Worm (Caenorhabditis elegans) whole organism, mixed stage, embryonic: ENCODE measurements around the gene nas-10.

Experiments used
- M03D4.4 ChIP-seq: sonication (generic microtip); optimal IDR thresholded peaks from 2 replicates; lab custom pipeline; 2017; ENCODE audit warnings: mild to moderate bottlenecking, missing genetic modification characterization, missing compliant biosample characterization
- bed-3 ChIP-seq: fragments of 200-800 bp; sonication (Bioruptor generic); optimal IDR thresholded peaks from 3 replicates; lab custom pipeline; 2018; ENCODE audit warnings: mild to moderate bottlenecking, missing genetic modification characterization, moderate library complexity, missing compliant biosample characterization
- blmp-1 ChIP-seq: fragments of 150-350 bp; optimal IDR thresholded peaks from 2 replicates; lab custom pipeline; 2014; ENCODE audit warnings: missing biosample characterization, missing genetic modification characterization
- ceh-39 ChIP-seq: fragments of 150-350 bp; optimal IDR thresholded peaks from 2 replicates; lab custom pipeline; 2014; ENCODE audit warnings: missing biosample characterization, missing genetic modification characterization
- ceh-43 ChIP-seq: fragments of 200-800 bp; sonication (Bioruptor generic); optimal IDR thresholded peaks from 2 replicates; lab custom pipeline; 2018; ENCODE audit warnings: mild to moderate bottlenecking, missing genetic modification characterization, moderate library complexity, missing compliant biosample characterization
- ceh-83 ChIP-seq: fragments of 200-800 bp; sonication (Bioruptor generic); optimal IDR thresholded peaks from 2 replicates; lab custom pipeline; 2018; ENCODE audit warnings: mild to moderate bottlenecking, missing genetic modification characterization, missing compliant biosample characterization
- ces-1 ChIP-seq: fragments of 150-350 bp; optimal IDR thresholded peaks from 2 replicates; lab custom pipeline; 2014; ENCODE audit warnings: missing biosample characterization, missing genetic modification reagents, missing genetic modification characterization
- cnd-1 ChIP-seq: fragments of 200-800 bp; sonication (Bioruptor generic); optimal IDR thresholded peaks from 2 replicates; lab custom pipeline; 2018; ENCODE audit warnings: mild to moderate bottlenecking, missing genetic modification characterization, missing compliant biosample characterization
- drap-1 ChIP-seq: fragments of 200-800 bp; sonication (Bioruptor generic); optimal IDR thresholded peaks from 3 replicates; lab custom pipeline; 2018; ENCODE audit warnings: mild to moderate bottlenecking, missing genetic modification characterization, missing compliant biosample characterization
- elt-1 ChIP-seq: sonication (generic microtip); optimal IDR thresholded peaks from 2 replicates; lab custom pipeline; 2017; ENCODE audit warnings: missing genetic modification characterization, mild to moderate bottlenecking, missing compliant biosample characterization, antibody characterized with exemption, moderate library complexity, borderline replicate concordance; ENCODE audit not compliant: insufficient read depth
- flh-1 ChIP-seq: fragments of 200-800 bp; sonication (Bioruptor generic); optimal IDR thresholded peaks from 2 replicates; lab custom pipeline; 2018; ENCODE audit warnings: mild to moderate bottlenecking, missing genetic modification characterization, moderate library complexity, missing compliant biosample characterization
- ham-2 ChIP-seq: fragments of 200-800 bp; sonication (Bioruptor generic); optimal IDR thresholded peaks from 2 replicates; lab custom pipeline; 2018; ENCODE audit warnings: mild to moderate bottlenecking, missing genetic modification characterization, missing compliant biosample characterization
- hlh-1 ChIP-seq: fragments of 150-350 bp; optimal IDR thresholded peaks from 2 replicates; lab custom pipeline; 2014; ENCODE audit warnings: missing biosample characterization, missing genetic modification reagents, missing genetic modification characterization
- lin-32 ChIP-seq: fragments of 200-800 bp; sonication (Bioruptor generic); optimal IDR thresholded peaks from 2 replicates; lab custom pipeline; 2018; ENCODE audit warnings: mild to moderate bottlenecking, missing genetic modification characterization, missing compliant biosample characterization
- lsy-2 ChIP-seq: fragments of 150-350 bp; optimal IDR thresholded peaks from 2 replicates; lab custom pipeline; 2014; ENCODE audit warnings: missing biosample characterization, missing genetic modification characterization
- mab-5 ChIP-seq: fragments of 150-350 bp; optimal IDR thresholded peaks from 2 replicates; lab custom pipeline; 2014; ENCODE audit warnings: missing biosample characterization, missing genetic modification characterization
- nhr-2 ChIP-seq: fragments of 150-350 bp; optimal IDR thresholded peaks from 2 replicates; lab custom pipeline; 2014; ENCODE audit warnings: missing biosample characterization, missing genetic modification characterization
- nhr-237 ChIP-seq: fragments of 150-350 bp; optimal IDR thresholded peaks from 2 replicates; lab custom pipeline; 2014; ENCODE audit warnings: missing biosample characterization, missing genetic modification characterization
- nhr-76 ChIP-seq: sonication (generic microtip); optimal IDR thresholded peaks from 2 replicates; lab custom pipeline; 2017; ENCODE audit warnings: missing biosample characterization, missing genetic modification characterization
- pha-4 ChIP-seq: fragments of 150-350 bp; optimal IDR thresholded peaks from 2 replicates; lab custom pipeline; 2018; ENCODE audit warnings: missing biosample characterization, missing genetic modification reagents, missing genetic modification characterization
- sem-2 ChIP-seq: fragments of 200-800 bp; sonication (Bioruptor generic); optimal IDR thresholded peaks from 2 replicates; lab custom pipeline; 2018; ENCODE audit warnings: mild to moderate bottlenecking, missing genetic modification characterization, missing compliant biosample characterization
- snpc-4 ChIP-seq: fragments of 150-350 bp; optimal IDR thresholded peaks from 2 replicates; lab custom pipeline; 2014; ENCODE audit warnings: missing biosample characterization, missing genetic modification characterization
- sptf-1 ChIP-seq: sonication (generic microtip); optimal IDR thresholded peaks from 2 replicates; lab custom pipeline; 2017; ENCODE audit warnings: mild to moderate bottlenecking, missing genetic modification characterization, moderate library complexity, missing compliant biosample characterization
- tbx-8 ChIP-seq: fragments of 200-800 bp; sonication (Bioruptor generic); optimal IDR thresholded peaks from 2 replicates; lab custom pipeline; 2018; ENCODE audit warnings: mild to moderate bottlenecking, missing genetic modification characterization, moderate library complexity, missing compliant biosample characterization
- unc-120 ChIP-seq: sonication (generic microtip); optimal IDR thresholded peaks from 2 replicates; lab custom pipeline; 2017; ENCODE audit warnings: missing genetic modification characterization, missing compliant biosample characterization; ENCODE audit not compliant: poor library complexity, severe bottlenecking
- unc-39 ChIP-seq: fragments of 150-350 bp; optimal IDR thresholded peaks from 2 replicates; lab custom pipeline; 2014; ENCODE audit warnings: missing biosample characterization, missing genetic modification characterization
- unc-62 ChIP-seq: fragments of 150-350 bp; optimal IDR thresholded peaks from 2 replicates; lab custom pipeline; 2014; ENCODE audit warnings: missing biosample characterization, missing genetic modification reagents, missing genetic modification characterization
- zip-8 ChIP-seq: fragments of 150-350 bp; optimal IDR thresholded peaks from 2 replicates; lab custom pipeline; 2014; ENCODE audit warnings: missing biosample characterization, missing genetic modification characterization
- ztf-11 ChIP-seq: fragments of 150-350 bp; optimal IDR thresholded peaks from 2 replicates; lab custom pipeline; 2014; ENCODE audit warnings: missing biosample characterization, missing genetic modification characterization

Gene nas-10

ce11 chrX:10941255-10941654, 22.0 kb downstream of the nas-10 start, which contains the start of gene pho-7:
Gene pho-7, minus strand, starts transcription at chrX:10941355.
- TF ChIP-seq pha-4 (tag; lab: Kevin White, UChicago) (no peak), flh-1 (no peak), sptf-1 (tag; lab: Kevin White, UChicago) (no peak), lin-32 (no peak), unc-39 (tag; lab: Kevin White, UChicago) (no peak), nhr-76 (tag; lab: Kevin White, UChicago) (no peak), nhr-2 (no peak), elt-1 (tag; lab: Kevin White, UChicago) (no peak), ceh-43 (no peak), hlh-1 (tag; lab: Kevin White, UChicago) (no peak)

ce11 chrX:10933308-10934014, 29.8 kb downstream of the nas-10 start:
- TF ChIP-seq blmp-1 (tag; lab: Kevin White, UChicago) (no peak), snpc-4 (tag; lab: Kevin White, UChicago) (no peak), ces-1 (GFP tag; lab: Kevin White, UChicago) (peak; percentile 79)

ce11 chrX:10932087-10932486, 31.2 kb downstream of the nas-10 start:
- peak; percentile 86 for TF ChIP-seq nhr-2
- no peak for TF ChIP-seq ztf-11 (tag; lab: Kevin White, UChicago)
- peak; percentile 66 for TF ChIP-seq unc-62
- peak; percentile 88 for TF ChIP-seq zip-8
- TF ChIP-seq elt-1 (tag; lab: Kevin White, UChicago): peak; percentile 91
- TF ChIP-seq ham-2 (GFP tag; lab: Kevin White, UChicago): peak; percentile 32
- TF ChIP-seq tbx-8 (GFP tag; lab: Kevin White, UChicago): no peak

- TF ChIP-seq ceh-39 (no peak), ztf-11 (tag; lab: Kevin White, UChicago) (no peak), sem-2 (GFP tag; lab: Kevin White, UChicago) (no peak), lin-32 (no peak), pha-4 (tag; lab: Kevin White, UChicago) (no peak), mab-5 (tag; lab: Kevin White, UChicago) (no peak), elt-1 (tag; lab: Kevin White, UChicago) (no peak), lsy-2 (tag; lab: Kevin White, UChicago) (no peak), nhr-237 (tag; lab: Kevin White, UChicago) (no peak), ceh-43 (no peak), hlh-1 (tag; lab: Kevin White, UChicago) (no peak), zip-8 (no peak), blmp-1 (tag; lab: Kevin White, UChicago) (no peak), unc-120 (no peak)
Observed at ce11 chrX:10928948-10929563, 34.2 kb downstream of the nas-10 start, which contains the start of gene dgn-1. Gene dgn-1, minus strand, starts transcription at chrX:10928998.

- TF ChIP-seq lin-32 (peak; percentile 68), ham-2 (GFP tag; lab: Kevin White, UChicago) (no peak), hlh-1 (tag; lab: Kevin White, UChicago) (no peak), nhr-2 (peak; percentile 57), zip-8 (peak; percentile 34), bed-3 (GFP tag; lab: Kevin White, UChicago) (no peak), M03D4.4 (tag; lab: Kevin White, UChicago) (no peak), sptf-1 (tag; lab: Kevin White, UChicago) (no peak), nhr-237 (tag; lab: Kevin White, UChicago) (no peak)
Observed at ce11 chrX:10927136-10927535, 36.2 kb downstream of the nas-10 start.

- TF ChIP-seq zip-8 (no peak), cnd-1 (tag; lab: Kevin White, UChicago) (no peak), ceh-83 (no peak), sem-2 (GFP tag; lab: Kevin White, UChicago) (no peak), drap-1 (GFP tag; lab: Kevin White, UChicago) (no peak), mab-5 (tag; lab: Kevin White, UChicago) (no peak), lsy-2 (tag; lab: Kevin White, UChicago) (no peak)
Observed at ce11 chrX:10924031-10924430, 39.3 kb downstream of the nas-10 start.
